In genomic region chrX:10318962-10319571, dm6 we compare ENCODE assay signal across 3 fruit fly cellular contexts.
A peak's percentile ranks its signal among the peaks of the same experiment; 100 is the strongest.
TF ChIP-seq lines count a peak whose summit lies in the region.

No protein-coding gene starts in this region.

TF ChIP-seq in whole organism, adult, 20 proteins besides CTCF, POLR2A, EP300 and RAD21 (continued from another document):
- TF ChIP-seq Hr96 (GFP tag; optimal IDR thresholded peaks at IDR 0.05; lab: Kevin White, UChicago), result no peak

TF ChIP-seq in whole organism, embryonic, 481 proteins besides CTCF, POLR2A, EP300 and RAD21 (continued from another document):
- TF ChIP-seq CG13894 (tag; optimal IDR thresholded peaks at IDR 0.05; lab: Kevin White, UChicago), result peak; percentile 34
- peak; percentile 23; the same call in 1 of the 2 replicates for TF ChIP-seq CG13287 (GFP tag; IDR thresholded peaks at IDR 0.05; lab: Robert Waterston, UW; ENCODE audit: partially characterized antibody)
- peak; percentile 20; the same call in 1 of the 2 replicates for TF ChIP-seq amos (GFP tag; IDR thresholded peaks at IDR 0.05; lab: Robert Waterston, UW; ENCODE audit: partially characterized antibody)
- TF ChIP-seq Jarid2 (GFP tag; optimal IDR thresholded peaks at IDR 0.05; lab: Kevin White, UChicago), result peak; percentile 86
- TF ChIP-seq Dek (tag; optimal IDR thresholded peaks at IDR 0.05; lab: Kevin White, UChicago), result no peak
- peak; percentile 93 for TF ChIP-seq Deaf1 (tag; optimal IDR thresholded peaks at IDR 0.05; lab: Kevin White, UChicago)
- TF ChIP-seq CG18599 (GFP tag; optimal IDR thresholded peaks at IDR 0.05; lab: Kevin White, UChicago), result peak; percentile 21
- peak; percentile 71 for TF ChIP-seq sens (GFP tag; lab: Kevin White, UChicago)
- TF ChIP-seq slbo (GFP tag; IDR thresholded peaks at IDR 0.05; lab: Robert Waterston, UW), result peak; percentile 38; the same call in 1 of the 2 replicates
- peak; percentile 2 for TF ChIP-seq B-H2 (GFP tag; optimal IDR thresholded peaks at IDR 0.05; lab: Kevin White, UChicago)
- TF ChIP-seq CG6654 (GFP tag; optimal IDR thresholded peaks at IDR 0.05; lab: Kevin White, UChicago), result no peak
- TF ChIP-seq gem (tag; optimal IDR thresholded peaks at IDR 0.05; lab: Kevin White, UChicago), result peak; percentile 34
- peak in 1 of 2 experiments; percentile 90 for TF ChIP-seq Hr78 (GFP tag; optimal IDR thresholded peaks at IDR 0.05; lab: Kevin White, UChicago)
- TF ChIP-seq cg (GFP tag; optimal IDR thresholded peaks at IDR 0.05; lab: Kevin White, UChicago), result no peak
- TF ChIP-seq Hr51 (GFP tag; optimal IDR thresholded peaks at IDR 0.05; lab: Kevin White, UChicago), result peak in 1 of 2 experiments; percentile 33
- TF ChIP-seq Dp (GFP tag; optimal IDR thresholded peaks at IDR 0.05; lab: Kevin White, UChicago), result peak; percentile 66
- no peak for TF ChIP-seq CG12744 (GFP tag; optimal IDR thresholded peaks at IDR 0.05; lab: Kevin White, UChicago)
- peak; percentile 1 for TF ChIP-seq CG2678 (tag; optimal IDR thresholded peaks at IDR 0.05; lab: Kevin White, UChicago)
- TF ChIP-seq CG6175 (GFP tag; IDR thresholded peaks at IDR 0.05; lab: Robert Waterston, UW), result no peak
- peak; percentile 5 for TF ChIP-seq CG30403 (GFP tag; optimal IDR thresholded peaks at IDR 0.05; lab: Kevin White, UChicago)
- TF ChIP-seq E2f2 (GFP tag; IDR thresholded peaks at IDR 0.05; lab: Robert Waterston, UW), result peak; percentile 68
- TF ChIP-seq CoRest (tag; optimal IDR thresholded peaks at IDR 0.05; lab: Kevin White, UChicago), result peak; percentile 3
- no peak for TF ChIP-seq CG8290 (GFP tag; optimal IDR thresholded peaks at IDR 0.05; lab: Kevin White, UChicago)
- TF ChIP-seq CG8290 (tag; optimal IDR thresholded peaks at IDR 0.05; lab: Kevin White, UChicago), result peak in 1 of 2 experiments; percentile 42
- TF ChIP-seq Drgx (GFP tag; IDR thresholded peaks at IDR 0.05; lab: Robert Waterston, UW), result 0 out of 2 replicates have a peak, but pooled peaks have one; percentile 39
- TF ChIP-seq CG7963 (GFP tag; IDR thresholded peaks at IDR 0.05; lab: Robert Waterston, UW; ENCODE audit: partially characterized antibody), result no peak
- TF ChIP-seq dysf (GFP tag; IDR thresholded peaks at IDR 0.05; lab: Robert Waterston, UW), result peak; percentile 43; the same call in 1 of the 3 replicates
- peak; percentile 12 for TF ChIP-seq lilli (GFP tag; optimal IDR thresholded peaks at IDR 0.05; lab: Kevin White, UChicago)
- TF ChIP-seq Nf-YC (tag; optimal IDR thresholded peaks at IDR 0.05; lab: Kevin White, UChicago), result peak; percentile 93
- 0 out of 2 replicates have a peak, but pooled peaks have one; percentile 18 for TF ChIP-seq CG42726 (GFP tag; IDR thresholded peaks at IDR 0.05; lab: Robert Waterston, UW; ENCODE audit: partially characterized antibody)
- no peak for TF ChIP-seq vfl (GFP tag; optimal IDR thresholded peaks at IDR 0.05; lab: Kevin White, UChicago)
- peak; percentile 68 for TF ChIP-seq D19A (tag; optimal IDR thresholded peaks at IDR 0.05; lab: Kevin White, UChicago)
- TF ChIP-seq Nf-YB (GFP tag; optimal IDR thresholded peaks at IDR 0.05; lab: Kevin White, UChicago), result peak; percentile 86

TF ChIP-seq in whole organism, prepupa, 60 proteins besides CTCF, POLR2A, EP300 and RAD21 (continued from another document):
- TF ChIP-seq CG4318 (GFP tag; optimal IDR thresholded peaks at IDR 0.05; lab: Kevin White, UChicago), result no peak
- no peak for TF ChIP-seq CG7368 (GFP tag; optimal IDR thresholded peaks at IDR 0.05; lab: Kevin White, UChicago)
- TF ChIP-seq Lpt (GFP tag; optimal IDR thresholded peaks at IDR 0.05; lab: Kevin White, UChicago), result no peak
- TF ChIP-seq Eip75B (GFP tag; optimal IDR thresholded peaks at IDR 0.05; lab: Kevin White, UChicago), result peak; percentile 19
- peak; percentile 3 for TF ChIP-seq Smox (GFP tag; optimal IDR thresholded peaks at IDR 0.05; lab: Kevin White, UChicago)
- TF ChIP-seq fd59A (GFP tag; optimal IDR thresholded peaks at IDR 0.05; lab: Kevin White, UChicago), result no peak
- peak; percentile 55 for TF ChIP-seq vri (GFP tag; optimal IDR thresholded peaks at IDR 0.05; lab: Kevin White, UChicago)
- no peak for TF ChIP-seq Hr38 (GFP tag; optimal IDR thresholded peaks at IDR 0.05; lab: Kevin White, UChicago)
- TF ChIP-seq CG6854 (GFP tag; optimal IDR thresholded peaks at IDR 0.05; lab: Kevin White, UChicago), result no peak
- peak; percentile 35 for TF ChIP-seq Sox102F (GFP tag; optimal IDR thresholded peaks at IDR 0.05; lab: Kevin White, UChicago)
- TF ChIP-seq CG15336 (GFP tag; IDR thresholded peaks at IDR 0.05; lab: Robert Waterston, UW), result peak; percentile 51; the same call in 1 of the 2 replicates
- TF ChIP-seq Ets21C (GFP tag; optimal IDR thresholded peaks at IDR 0.05; lab: Kevin White, UChicago), result no peak
- TF ChIP-seq Ets96B (tag; optimal IDR thresholded peaks at IDR 0.05; lab: Kevin White, UChicago), result no peak
- no peak for TF ChIP-seq Sox15 (GFP tag; optimal IDR thresholded peaks at IDR 0.05; lab: Kevin White, UChicago)
- no peak for TF ChIP-seq CG11902 (GFP tag; optimal IDR thresholded peaks at IDR 0.05; lab: Kevin White, UChicago)
- TF ChIP-seq eg (GFP tag; IDR thresholded peaks at IDR 0.05; lab: Robert Waterston, UW), result peak; percentile 46; the same call in 2 of the 3 replicates
- no peak for TF ChIP-seq fkh (GFP tag; optimal IDR thresholded peaks at IDR 0.05; lab: Kevin White, UChicago)
- TF ChIP-seq Sox14 (GFP tag; optimal IDR thresholded peaks at IDR 0.05; lab: Kevin White, UChicago), result peak; percentile 10
- TF ChIP-seq lz (GFP tag; optimal IDR thresholded peaks at IDR 0.05; lab: Kevin White, UChicago), result peak; percentile 45
- TF ChIP-seq svp (GFP tag; lab: Kevin White, UChicago), result peak; percentile 69
- peak; percentile 45 for TF ChIP-seq acj6 (GFP tag; optimal IDR thresholded peaks at IDR 0.05; lab: Kevin White, UChicago)
- TF ChIP-seq net (GFP tag; optimal IDR thresholded peaks at IDR 0.05; lab: Kevin White, UChicago), result no peak
- TF ChIP-seq topi (GFP tag; optimal IDR thresholded peaks at IDR 0.05; lab: Kevin White, UChicago), result peak; percentile 33
- no peak for TF ChIP-seq fd85E (GFP tag; optimal IDR thresholded peaks at IDR 0.05; lab: Kevin White, UChicago)
- peak; percentile 26 for TF ChIP-seq CG8632 (GFP tag; optimal IDR thresholded peaks at IDR 0.05; lab: Kevin White, UChicago)
- TF ChIP-seq Eip78C (GFP tag; lab: Kevin White, UChicago), result peak; percentile 85
- no peak for TF ChIP-seq CG6276 (GFP tag; optimal IDR thresholded peaks at IDR 0.05; lab: Kevin White, UChicago)
- TF ChIP-seq CG8119 (GFP tag; IDR thresholded peaks at IDR 0.05; lab: Robert Waterston, UW), result no peak; the same call in 2 of the 3 replicates
- peak; percentile 26 for TF ChIP-seq CG3919 (GFP tag; optimal IDR thresholded peaks at IDR 0.05; lab: Kevin White, UChicago)
- peak; percentile 34 for TF ChIP-seq CG32006 (GFP tag; optimal IDR thresholded peaks at IDR 0.05; lab: Kevin White, UChicago)
- no peak for TF ChIP-seq CG11294 (GFP tag; IDR thresholded peaks at IDR 0.05; lab: Robert Waterston, UW)
- TF ChIP-seq CG6792 (GFP tag; optimal IDR thresholded peaks at IDR 0.05; lab: Kevin White, UChicago), result peak; percentile 45
- TF ChIP-seq ss (GFP tag; optimal IDR thresholded peaks at IDR 0.05; lab: Kevin White, UChicago), result no peak
